Worm (Caenorhabditis elegans): ENCODE measurements around the gene Y46E12A.5.

The Y46E12A.5 gene

DNA sequence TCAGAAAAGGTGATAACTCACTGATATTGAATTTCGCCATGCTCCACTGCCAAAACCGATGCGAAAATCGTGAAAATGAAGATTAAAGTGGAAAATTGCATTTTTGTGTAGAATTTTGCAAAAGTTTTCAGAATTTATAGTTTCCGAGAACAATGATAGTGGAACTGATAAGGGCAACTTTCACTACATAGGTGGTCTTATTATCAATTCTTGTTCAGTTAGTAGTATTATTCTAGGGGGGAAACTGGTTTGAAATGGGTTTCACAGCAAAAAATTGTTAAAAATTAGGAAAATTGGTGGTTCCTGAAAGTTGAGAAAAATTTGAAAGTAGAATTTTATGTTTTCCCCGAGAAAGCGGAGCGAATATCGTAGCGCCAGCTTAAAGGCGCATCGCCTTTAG is at the start of gene Y46E12A.5:
Y46E12A.5 (minus strand) TSS at position 101 of the 400 bp plus-strand sequence.
- no peak for TF ChIP-seq R02D3.7 (tag; optimal IDR thresholded peaks at IDR 0.05)
- TF ChIP-seq ZK546.5 (tag; optimal IDR thresholded peaks at IDR 0.05) = no peak
- TF ChIP-seq ztf-11 (tag; optimal IDR thresholded peaks at IDR 0.05) = no peak
- TF ChIP-seq lsy-2 (tag; optimal IDR thresholded peaks at IDR 0.05) = no peak
- TF ChIP-seq unc-62 (GFP tag; optimal IDR thresholded peaks at IDR 0.05) = no peak
- TF ChIP-seq ztf-4 (tag; optimal IDR thresholded peaks at IDR 0.05) = no peak
- TF ChIP-seq F13H6.1 (tag; optimal IDR thresholded peaks at IDR 0.05) = no peak
- TF ChIP-seq nhr-6 (tag; optimal IDR thresholded peaks at IDR 0.05) = no peak
- TF ChIP-seq nhr-11 (tag; optimal IDR thresholded peaks at IDR 0.05) = no peak
- TF ChIP-seq mab-5 (tag; optimal IDR thresholded peaks at IDR 0.05) = no peak
- no peak for TF ChIP-seq nhr-25 (tag; optimal IDR thresholded peaks at IDR 0.05)
- TF ChIP-seq nhr-77 (tag; optimal IDR thresholded peaks at IDR 0.05) = no peak
- no peak for TF ChIP-seq nhr-129 (tag; optimal IDR thresholded peaks at IDR 0.05)
- TF ChIP-seq sma-3 (GFP tag; optimal IDR thresholded peaks at IDR 0.05) = no peak
- TF ChIP-seq peb-1 (tag; optimal IDR thresholded peaks at IDR 0.05) = no peak

- no peak for TF ChIP-seq unc-55 (GFP tag; optimal IDR thresholded peaks at IDR 0.05)
- no peak for TF ChIP-seq ceh-82 (tag; optimal IDR thresholded peaks at IDR 0.05)
- TF ChIP-seq lin-13 (GFP tag; optimal IDR thresholded peaks at IDR 0.05) = no peak
- no peak for TF ChIP-seq ama-1 (optimal IDR thresholded peaks at IDR 0.05)
- TF ChIP-seq nhr-23 (tag; optimal IDR thresholded peaks at IDR 0.05) = no peak
- no peak for TF ChIP-seq sma-9 (GFP tag; optimal IDR thresholded peaks at IDR 0.05)
- no peak for TF ChIP-seq sma-9 (tag; optimal IDR thresholded peaks at IDR 0.05)
- no peak for TF ChIP-seq sem-4 (tag; optimal IDR thresholded peaks at IDR 0.05)
- no peak for TF ChIP-seq nhr-6 (tag; optimal IDR thresholded peaks at IDR 0.05)
- TF ChIP-seq skn-1 (tag; optimal IDR thresholded peaks at IDR 0.05) = no peak
- TF ChIP-seq nhr-12 (tag; optimal IDR thresholded peaks at IDR 0.05) = no peak
- TF ChIP-seq unc-39 (tag; optimal IDR thresholded peaks at IDR 0.05) = no peak
- TF ChIP-seq mbf-1 (tag; optimal IDR thresholded peaks at IDR 0.05) = no peak
- TF ChIP-seq ceh-16 (tag; optimal IDR thresholded peaks at IDR 0.05) = no peak
- TF ChIP-seq dmd-4 (tag; optimal IDR thresholded peaks at IDR 0.05) = no peak
- TF ChIP-seq alr-1 (tag; optimal IDR thresholded peaks at IDR 0.05) = no peak
- TF ChIP-seq aly-2 (tag; optimal IDR thresholded peaks at IDR 0.05) = no peak
Measured at ce11 chrIII:1806183-1806798, 48.2 kb upstream of the Y46E12A.5 start.

- TF ChIP-seq zag-1 (tag; optimal IDR thresholded peaks at IDR 0.05) (peak; percentile 9), alr-1 (tag; optimal IDR thresholded peaks at IDR 0.05) (no peak), ama-1 (optimal IDR thresholded peaks at IDR 0.05) (no peak)
Measured at ce11 chrIII:1805415-1806008, 47.5 kb upstream of the Y46E12A.5 start.

DNA sequence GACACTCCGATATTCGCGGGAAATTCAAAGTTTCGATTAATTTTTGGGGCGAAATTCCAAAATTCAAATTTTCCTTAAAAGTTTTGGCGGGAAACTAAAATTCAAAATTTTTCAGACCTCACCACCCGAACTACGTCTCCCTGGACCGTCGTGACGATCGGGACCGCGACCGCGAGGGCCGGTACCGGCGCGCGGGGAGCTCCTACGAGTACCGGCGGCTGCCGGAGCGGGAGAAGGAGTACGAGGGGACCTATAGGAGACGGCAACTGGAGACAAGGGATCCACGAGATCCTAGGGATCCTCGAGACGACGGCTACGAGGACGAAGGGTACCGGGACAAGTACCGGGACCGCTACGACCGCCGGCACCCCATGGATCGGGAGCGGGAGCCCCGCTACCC is 46.4 kb upstream of the Y46E12A.5 start:
- TF ChIP-seq crh-2 (tag; optimal IDR thresholded peaks at IDR 0.05) (no peak), ZK546.5 (tag; optimal IDR thresholded peaks at IDR 0.05) (no peak), unc-62 (GFP tag; optimal IDR thresholded peaks at IDR 0.05) (no peak), nhr-77 (tag; optimal IDR thresholded peaks at IDR 0.05) (no peak), nhr-129 (tag; optimal IDR thresholded peaks at IDR 0.05) (no peak), nhr-10 (tag; optimal IDR thresholded peaks at IDR 0.05) (no peak), snpc-4 (tag; optimal IDR thresholded peaks at IDR 0.05) (no peak), Y55F3AM.14 (GFP tag; optimal IDR thresholded peaks at IDR 0.05) (no peak), C34F6.9 (tag; optimal IDR thresholded peaks at IDR 0.05) (no peak), ztf-11 (tag; optimal IDR thresholded peaks at IDR 0.05) (no peak), gmeb-1 (tag; optimal IDR thresholded peaks at IDR 0.05) (no peak), ceh-16 (tag; optimal IDR thresholded peaks at IDR 0.05) (no peak), unc-39 (tag; optimal IDR thresholded peaks at IDR 0.05) (no peak)

Measured in whole organism, L2 larva.